Worm (Caenorhabditis elegans) whole organism, L1 larva: ENCODE data around the gene cbs-1.

Experiments used
- C04F5.9 ChIP-seq: sonication (generic microtip); optimal IDR thresholded peaks from 2 replicates; lab custom pipeline; 2016; ENCODE audit warnings: missing genetic modification characterization, missing compliant biosample characterization
- F16B12.6 ChIP-seq: fragments of 150-350 bp; optimal IDR thresholded peaks from 2 replicates; lab custom pipeline; 2014; ENCODE audit warnings: missing biosample characterization, missing genetic modification characterization
- ama-1 ChIP-seq: fragments of 150-350 bp; optimal IDR thresholded peaks from 2 replicates; lab custom pipeline; 2014
- mdl-1 ChIP-seq, 2 experiments: fragments of 150-350 bp; optimal IDR thresholded peaks; 2 replicates each; lab custom pipeline; 2014 to 2017; ENCODE audit warnings: missing biosample characterization in 2 of 2, missing genetic modification characterization in 2 of 2, inconsistent platforms in 1 of 2
- snpc-4 ChIP-seq: fragments of 150-350 bp; optimal IDR thresholded peaks from 2 replicates; lab custom pipeline; 2014; ENCODE audit warnings: missing biosample characterization, missing genetic modification characterization
- sptf-1 ChIP-seq: fragments of 150-350 bp; optimal IDR thresholded peaks from 2 replicates; lab custom pipeline; 2014; ENCODE audit warnings: missing biosample characterization, missing genetic modification characterization
- unc-30 ChIP-seq: sonication (generic microtip); optimal IDR thresholded peaks from 2 replicates; lab custom pipeline; 2017; ENCODE audit warnings: missing biosample characterization, missing genetic modification characterization
- unc-86 ChIP-seq: sonication (generic microtip); optimal IDR thresholded peaks from 2 replicates; lab custom pipeline; 2016; ENCODE audit warnings: missing genetic modification characterization, missing compliant biosample characterization
- ztf-11 ChIP-seq, 2 experiments: sonication (generic microtip); optimal IDR thresholded peaks; 2 replicates each; lab custom pipeline; 2016 to 2017; ENCODE audit warnings: missing genetic modification characterization in 2 of 2, missing biosample characterization in 1 of 2, missing compliant biosample characterization in 1 of 2

ce11 chrX:10022016-10022415 is 32.1 kb upstream of the cbs-1 start, which contains the start of gene F42G10.1:
- TF ChIP-seq C04F5.9 (tag; lab: Kevin White, UChicago) = no peak
- TF ChIP-seq unc-30 (tag; lab: Kevin White, UChicago) = no peak
- TF ChIP-seq ama-1 = no peak
- TF ChIP-seq snpc-4 (tag; lab: Kevin White, UChicago) = no peak
- TF ChIP-seq sptf-1 = no peak
- no peak for TF ChIP-seq mdl-1 (tag; optimal IDR thresholded peaks at IDR 0.05; lab: Kevin White, UChicago)
- no peak for TF ChIP-seq ztf-11 (tag; optimal IDR thresholded peaks at IDR 0.05; lab: Kevin White, UChicago)
- TF ChIP-seq F16B12.6 (tag; lab: Kevin White, UChicago) = no peak
- TF ChIP-seq unc-86 = no peak
